Worm (Caenorhabditis elegans) whole organism, L1 larva: ENCODE data around the gene T04A6.1.

ENCODE experiments used
- C34B4.2 ChIP-seq: sonication (generic microtip); optimal IDR thresholded peaks from 2 replicates; lab custom pipeline; 2017; ENCODE audit warnings: mild to moderate bottlenecking, missing genetic modification characterization, missing compliant biosample characterization
- F16B12.6 ChIP-seq: fragments of 150-350 bp; optimal IDR thresholded peaks from 2 replicates; lab custom pipeline; 2014; ENCODE audit warnings: missing biosample characterization, missing genetic modification characterization
- ceh-63 ChIP-seq: fragments of 200-800 bp; sonication (Bioruptor generic); optimal IDR thresholded peaks from 2 replicates; lab custom pipeline; 2018; ENCODE audit warnings: mild to moderate bottlenecking, missing genetic modification characterization, missing compliant biosample characterization
- ceh-82 ChIP-seq, 3 experiments: fragments of 150-350 bp in 1 of 3; sonication (generic microtip) in 2 of 3; optimal IDR thresholded peaks; 2 replicates each; lab custom pipeline; 2014 to 2017; ENCODE audit warnings: missing biosample characterization in 3 of 3, missing genetic modification characterization in 3 of 3
- ceh-88 ChIP-seq: fragments of 200-800 bp; sonication (Bioruptor generic); IDR thresholded peaks from 2 replicates; pipeline ENCODE4 v1.3.6; 2022; ENCODE audit warnings: missing genetic modification characterization, missing compliant biosample characterization
- dpl-1 ChIP-seq, 3 experiments: fragments of 150-350 bp in 2 of 3; sonication (generic microtip) in 1 of 3; optimal IDR thresholded peaks; 2 replicates each; lab custom pipeline; 2014 to 2017; ENCODE audit warnings: missing biosample characterization in 3 of 3, missing genetic modification characterization in 3 of 3, missing genetic modification reagents in 3 of 3
- efl-1 ChIP-seq, 4 experiments: fragments of 150-350 bp; optimal IDR thresholded peaks in 3 of 4; peaks in 1 of 4; 1 replicate in 1 of 4; 2 replicates in 3 of 4; lab custom pipeline; 2014; ENCODE audit warnings: missing biosample characterization in 2 of 4, missing genetic modification characterization in 2 of 4, missing genetic modification reagents in 2 of 4
- efl-3 ChIP-seq: fragments of 200-800 bp; sonication (Bioruptor generic); optimal IDR thresholded peaks from 2 replicates; lab custom pipeline; 2018; ENCODE audit warnings: mild to moderate bottlenecking, missing genetic modification characterization, missing compliant biosample characterization
- elt-2 ChIP-seq: sonication (generic microtip); optimal IDR thresholded peaks from 2 replicates; lab custom pipeline; 2016; ENCODE audit warnings: missing genetic modification characterization, mild to moderate bottlenecking, inconsistent platforms, missing compliant biosample characterization, missing genetic modification reagents
- fkh-10 ChIP-seq: sonication (generic microtip); optimal IDR thresholded peaks from 2 replicates; lab custom pipeline; 2017; ENCODE audit warnings: missing biosample characterization, missing genetic modification reagents, missing genetic modification characterization
- grh-1 ChIP-seq: fragments of 200-800 bp; sonication (Bioruptor generic); IDR thresholded peaks from 2 replicates; pipeline ENCODE4 v1.3.6; 2022; ENCODE audit warnings: missing genetic modification reagents, missing genetic modification characterization, missing compliant biosample characterization
- hpl-2 ChIP-seq: fragments of 150-350 bp; optimal IDR thresholded peaks from 2 replicates; lab custom pipeline; 2014; ENCODE audit warnings: missing biosample characterization, missing genetic modification reagents, missing genetic modification characterization
- mef-2 ChIP-seq: fragments of 150-350 bp; optimal IDR thresholded peaks from 2 replicates; lab custom pipeline; 2014; ENCODE audit warnings: missing biosample characterization, missing genetic modification characterization
- mep-1 ChIP-seq: fragments of 150-350 bp; optimal IDR thresholded peaks from 2 replicates; lab custom pipeline; 2014; ENCODE audit warnings: missing biosample characterization, missing genetic modification characterization
- nhr-11 ChIP-seq: fragments of 150-350 bp; optimal IDR thresholded peaks from 2 replicates; lab custom pipeline; 2014; ENCODE audit warnings: missing biosample characterization, missing genetic modification characterization
- nhr-19 ChIP-seq: fragments of 200-800 bp; sonication (Bioruptor generic); conservative IDR thresholded peaks from 2 replicates; pipeline ENCODE4 v1.3.6; 2022; ENCODE audit warnings: missing genetic modification characterization, missing compliant biosample characterization
- nhr-237 ChIP-seq: fragments of 150-350 bp; optimal IDR thresholded peaks from 2 replicates; lab custom pipeline; 2014; ENCODE audit warnings: missing biosample characterization, missing genetic modification characterization
- nhr-77 ChIP-seq: fragments of 150-350 bp; optimal IDR thresholded peaks from 2 replicates; lab custom pipeline; 2014; ENCODE audit warnings: missing biosample characterization, missing genetic modification characterization
- snpc-4 ChIP-seq: fragments of 150-350 bp; optimal IDR thresholded peaks from 2 replicates; lab custom pipeline; 2014; ENCODE audit warnings: missing biosample characterization, missing genetic modification characterization
- sptf-1 ChIP-seq: fragments of 150-350 bp; optimal IDR thresholded peaks from 2 replicates; lab custom pipeline; 2014; ENCODE audit warnings: missing biosample characterization, missing genetic modification characterization
- swsn-7 ChIP-seq: sonication (generic microtip); optimal IDR thresholded peaks from 2 replicates; lab custom pipeline; 2016; ENCODE audit warnings: missing genetic modification characterization, missing compliant biosample characterization
- unc-130 ChIP-seq: fragments of 150-350 bp; optimal IDR thresholded peaks from 2 replicates; lab custom pipeline; 2017; ENCODE audit warnings: missing biosample characterization, missing genetic modification characterization, inconsistent platforms
- unc-62 ChIP-seq: fragments of 150-350 bp; optimal IDR thresholded peaks from 2 replicates; lab custom pipeline; 2014; ENCODE audit warnings: missing biosample characterization, missing genetic modification reagents, missing genetic modification characterization
- xbp-1 ChIP-seq: sonication (generic microtip); optimal IDR thresholded peaks from 2 replicates; lab custom pipeline; 2016; ENCODE audit warnings: missing genetic modification characterization, missing compliant biosample characterization
- zag-1 ChIP-seq: fragments of 150-350 bp; optimal IDR thresholded peaks from 2 replicates; lab custom pipeline; 2014; ENCODE audit warnings: missing biosample characterization, missing genetic modification characterization
- ztf-11 ChIP-seq, 2 experiments: sonication (generic microtip); optimal IDR thresholded peaks; 2 replicates each; lab custom pipeline; 2016 to 2017; ENCODE audit warnings: missing genetic modification characterization in 2 of 2, missing biosample characterization in 1 of 2, missing compliant biosample characterization in 1 of 2

T04A6.1 gene

ce11 chrIII:7659440-7659839, 43.1 kb downstream of the T04A6.1 start (continued):
- TF ChIP-seq mef-2 (tag; lab: Kevin White, UChicago), result no peak
- peak; percentile 35 to 46 for TF ChIP-seq efl-1 (optimal IDR thresholded peaks at IDR 0.05; lab: Kevin White, UChicago)
- TF ChIP-seq efl-1 (GFP tag; optimal IDR thresholded peaks at IDR 0.05 in 1 of 2; lab: Kevin White, UChicago), result no peak
- no peak for TF ChIP-seq nhr-77 (tag; lab: Kevin White, UChicago)
- TF ChIP-seq grh-1 (GFP tag; lab: Robert Waterston, UW), result no peak
- no peak for TF ChIP-seq sptf-1 (tag; lab: Kevin White, UChicago)
- no peak for TF ChIP-seq nhr-237 (tag; lab: Kevin White, UChicago)
- TF ChIP-seq ceh-88, result no peak
- peak; percentile 47 for TF ChIP-seq fkh-10 (GFP tag; lab: Kevin White, UChicago)
- peak in 1 of 3 experiments; percentile 40 for TF ChIP-seq dpl-1 (GFP tag; optimal IDR thresholded peaks at IDR 0.05; lab: Kevin White, UChicago)
- TF ChIP-seq zag-1 (tag; lab: Kevin White, UChicago), result no peak
- peak in 1 of 2 experiments; percentile 28 for TF ChIP-seq ztf-11 (tag; optimal IDR thresholded peaks at IDR 0.05; lab: Kevin White, UChicago)
- TF ChIP-seq xbp-1 (tag; lab: Kevin White, UChicago), result peak; percentile 21
- TF ChIP-seq ceh-82 (tag; optimal IDR thresholded peaks at IDR 0.05; lab: Kevin White, UChicago), result peak in 2 of 3 experiments; percentile 31 to 64
- peak; percentile 27 for TF ChIP-seq unc-130 (tag; lab: Kevin White, UChicago)
- peak; percentile 38 for TF ChIP-seq swsn-7 (tag; lab: Kevin White, UChicago)
- peak; percentile 81 for TF ChIP-seq mep-1 (tag; lab: Kevin White, UChicago)
- TF ChIP-seq snpc-4 (tag; lab: Kevin White, UChicago), result no peak

- TF ChIP-seq nhr-77 (tag; lab: Kevin White, UChicago), result no peak
- TF ChIP-seq ceh-88, result no peak
- no peak for TF ChIP-seq ceh-63 (GFP tag; lab: Kevin White, UChicago)
- no peak for TF ChIP-seq hpl-2
- no peak for TF ChIP-seq elt-2 (tag; lab: Kevin White, UChicago)
- no peak for TF ChIP-seq efl-1 (optimal IDR thresholded peaks at IDR 0.05; lab: Kevin White, UChicago)
- peak in 1 of 2 experiments; percentile 22 for TF ChIP-seq efl-1 (GFP tag; optimal IDR thresholded peaks at IDR 0.05 in 1 of 2; lab: Kevin White, UChicago)
Observed at ce11 chrIII:7661162-7661561, 44.8 kb downstream of the T04A6.1 start.

- TF ChIP-seq unc-62 (GFP tag; lab: Kevin White, UChicago), result no peak
- no peak for TF ChIP-seq grh-1 (GFP tag; lab: Robert Waterston, UW)
- no peak for TF ChIP-seq elt-2 (tag; lab: Kevin White, UChicago)
- no peak for TF ChIP-seq C34B4.2 (tag; lab: Kevin White, UChicago)
- TF ChIP-seq xbp-1 (tag; lab: Kevin White, UChicago), result no peak
- TF ChIP-seq efl-3 (GFP tag; lab: Kevin White, UChicago), result no peak
- no peak for TF ChIP-seq nhr-19 (GFP tag; lab: Robert Waterston, UW)
- no peak for TF ChIP-seq mef-2 (tag; lab: Kevin White, UChicago)
- TF ChIP-seq swsn-7 (tag; lab: Kevin White, UChicago), result no peak
- no peak for TF ChIP-seq ceh-88
- no peak for TF ChIP-seq nhr-11
- TF ChIP-seq, all 84 proteins: peak for 0
Observed at ce11 chrIII:7661978-7662377, 45.6 kb downstream of the T04A6.1 start, which contains the start of gene lido-18. lido-18 (plus strand) TSS chrIII:7662278.

- no peak for TF ChIP-seq efl-1 (optimal IDR thresholded peaks at IDR 0.05; lab: Kevin White, UChicago)
- peak in 1 of 2 experiments; percentile 84 for TF ChIP-seq efl-1 (GFP tag; optimal IDR thresholded peaks at IDR 0.05 in 1 of 2; lab: Kevin White, UChicago)
- TF ChIP-seq F16B12.6 (tag; lab: Kevin White, UChicago), result no peak
- TF ChIP-seq, all 84 proteins: peak for 1
Observed at ce11 chrIII:7665928-7666327, 49.6 kb downstream of the T04A6.1 start.
